Worm (Caenorhabditis elegans) whole organism, late embryonic: ENCODE measurements around the gene W04H10.5.

ENCODE experiments used
- C08G9.2 ChIP-seq: sonication (generic microtip); optimal IDR thresholded peaks from 2 replicates; lab custom pipeline; 2016; ENCODE audit warnings: mild to moderate bottlenecking, missing genetic modification characterization, moderate library complexity, missing compliant biosample characterization
- F13H6.1 ChIP-seq: sonication (generic microtip); optimal IDR thresholded peaks from 2 replicates; lab custom pipeline; 2016; ENCODE audit warnings: missing genetic modification characterization, missing compliant biosample characterization
- K02D7.2 ChIP-seq: sonication (generic microtip); optimal IDR thresholded peaks from 2 replicates; lab custom pipeline; 2017; ENCODE audit warnings: mild to moderate bottlenecking, missing genetic modification characterization, missing compliant biosample characterization
- Y22D7AL.16 ChIP-seq: sonication (generic microtip); optimal IDR thresholded peaks from 2 replicates; lab custom pipeline; 2016; ENCODE audit warnings: missing genetic modification characterization, missing compliant biosample characterization
- ceh-18 ChIP-seq: sonication (generic microtip); optimal IDR thresholded peaks from 2 replicates; lab custom pipeline; 2016; ENCODE audit warnings: missing genetic modification characterization, missing compliant biosample characterization
- ceh-2 ChIP-seq: sonication (generic microtip); optimal IDR thresholded peaks from 2 replicates; lab custom pipeline; 2016; ENCODE audit warnings: missing genotype, missing genetic modification characterization, missing compliant biosample characterization
- ceh-22 ChIP-seq: sonication (generic microtip); optimal IDR thresholded peaks from 2 replicates; lab custom pipeline; 2017; ENCODE audit warnings: missing biosample characterization, missing genetic modification characterization
- ceh-30 ChIP-seq: fragments of 150-350 bp; optimal IDR thresholded peaks from 2 replicates; lab custom pipeline; 2014; ENCODE audit warnings: missing biosample characterization, missing genetic modification characterization
- ceh-31 ChIP-seq: sonication (generic microtip); optimal IDR thresholded peaks from 2 replicates; lab custom pipeline; 2016; ENCODE audit warnings: missing genetic modification characterization, missing compliant biosample characterization
- ceh-34 ChIP-seq: sonication (generic microtip); optimal IDR thresholded peaks from 2 replicates; lab custom pipeline; 2016; ENCODE audit warnings: mild to moderate bottlenecking, missing genetic modification characterization, missing compliant biosample characterization
- ceh-6 ChIP-seq: fragments of 200-800 bp; sonication (Bioruptor generic); optimal IDR thresholded peaks from 2 replicates; lab custom pipeline; 2018; ENCODE audit warnings: mild to moderate bottlenecking, missing genetic modification characterization, missing compliant biosample characterization
- ceh-9 ChIP-seq: sonication (generic microtip); optimal IDR thresholded peaks from 2 replicates; lab custom pipeline; 2016; ENCODE audit warnings: mild to moderate bottlenecking, missing genetic modification characterization, inconsistent platforms, missing compliant biosample characterization
- che-1 ChIP-seq: sonication (generic microtip); optimal IDR thresholded peaks from 2 replicates; lab custom pipeline; 2016; ENCODE audit warnings: mild to moderate bottlenecking, missing genetic modification characterization, missing compliant biosample characterization
- elt-4 ChIP-seq: sonication (generic microtip); optimal IDR thresholded peaks from 2 replicates; lab custom pipeline; 2016; ENCODE audit warnings: missing genetic modification characterization, missing compliant biosample characterization
- ets-4 ChIP-seq: sonication (generic microtip); optimal IDR thresholded peaks from 2 replicates; lab custom pipeline; 2016; ENCODE audit warnings: missing genetic modification characterization, missing compliant biosample characterization
- fax-1 ChIP-seq: sonication (generic microtip); optimal IDR thresholded peaks from 2 replicates; lab custom pipeline; 2016; ENCODE audit warnings: missing genotype, missing genetic modification characterization, missing compliant biosample characterization
- fkh-10 ChIP-seq: fragments of 150-350 bp; optimal IDR thresholded peaks from 2 replicates; lab custom pipeline; 2014; ENCODE audit warnings: missing biosample characterization, missing genetic modification reagents, missing genetic modification characterization
- gmeb-2 ChIP-seq: sonication (generic microtip); optimal IDR thresholded peaks from 2 replicates; lab custom pipeline; 2016; ENCODE audit warnings: missing genetic modification characterization, inconsistent platforms, missing compliant biosample characterization
- hlh-13 ChIP-seq: fragments of 200-800 bp; sonication (Bioruptor generic); optimal IDR thresholded peaks from 2 replicates; lab custom pipeline; 2018; ENCODE audit warnings: mild to moderate bottlenecking, missing genetic modification characterization, missing compliant biosample characterization
- hlh-30 ChIP-seq: sonication (generic microtip); optimal IDR thresholded peaks from 2 replicates; lab custom pipeline; 2017; ENCODE audit warnings: antibody characterized with exemption, missing genetic modification characterization, missing compliant biosample characterization; ENCODE audit not compliant: insufficient read depth
- hlh-8 ChIP-seq: sonication (generic microtip); optimal IDR thresholded peaks from 2 replicates; lab custom pipeline; 2016; ENCODE audit warnings: missing genotype, missing genetic modification characterization, missing compliant biosample characterization
- lim-6 ChIP-seq: sonication (generic microtip); optimal IDR thresholded peaks from 2 replicates; lab custom pipeline; 2016; ENCODE audit warnings: missing genetic modification characterization, missing compliant biosample characterization
- lin-11 ChIP-seq: fragments of 200-800 bp; sonication (Bioruptor generic); optimal IDR thresholded peaks from 2 replicates; lab custom pipeline; 2018; ENCODE audit warnings: mild to moderate bottlenecking, missing genetic modification characterization, missing compliant biosample characterization
- madf-2 ChIP-seq: sonication (generic microtip); optimal IDR thresholded peaks from 2 replicates; lab custom pipeline; 2017; ENCODE audit warnings: missing genetic modification characterization, missing compliant biosample characterization
- mec-3 ChIP-seq: sonication (generic microtip); optimal IDR thresholded peaks from 2 replicates; lab custom pipeline; 2016; ENCODE audit warnings: borderline replicate concordance, missing genetic modification characterization, missing compliant biosample characterization
- nfya-1 ChIP-seq: sonication (generic microtip); optimal IDR thresholded peaks from 2 replicates; lab custom pipeline; 2017; ENCODE audit warnings: missing genetic modification characterization, mild to moderate bottlenecking, missing compliant biosample characterization, antibody characterized with exemption, moderate library complexity
- nhr-232 ChIP-seq: sonication (generic microtip); optimal IDR thresholded peaks from 2 replicates; lab custom pipeline; 2016; ENCODE audit warnings: missing genetic modification characterization, missing compliant biosample characterization
- npax-4 ChIP-seq: sonication (generic microtip); optimal IDR thresholded peaks from 2 replicates; lab custom pipeline; 2016; ENCODE audit warnings: missing genetic modification characterization, missing compliant biosample characterization
- odd-2 ChIP-seq: sonication (generic microtip); optimal IDR thresholded peaks from 2 replicates; lab custom pipeline; 2017; ENCODE audit warnings: antibody characterized with exemption, mild to moderate bottlenecking, missing genetic modification characterization, missing compliant biosample characterization
- pag-3 ChIP-seq: sonication (generic microtip); optimal IDR thresholded peaks from 2 replicates; lab custom pipeline; 2016; ENCODE audit warnings: missing compliant biosample characterization, missing genetic modification characterization, borderline replicate concordance
- pat-9 ChIP-seq: fragments of 200-800 bp; sonication (Bioruptor generic); optimal IDR thresholded peaks from 2 replicates; lab custom pipeline; 2018; ENCODE audit warnings: mild to moderate bottlenecking, missing genetic modification characterization, moderate library complexity, missing compliant biosample characterization
- pax-1 ChIP-seq: fragments of 150-350 bp; optimal IDR thresholded peaks from 2 replicates; lab custom pipeline; 2014; ENCODE audit warnings: missing biosample characterization, missing genetic modification characterization
- pha-2 ChIP-seq: sonication (generic microtip); optimal IDR thresholded peaks from 2 replicates; lab custom pipeline; 2017; ENCODE audit warnings: mild to moderate bottlenecking, missing genetic modification characterization, missing compliant biosample characterization
- pha-4 ChIP-seq: fragments of 150-350 bp; optimal IDR thresholded peaks from 2 replicates; lab custom pipeline; 2018; ENCODE audit warnings: missing biosample characterization, missing genetic modification reagents, missing genetic modification characterization
- pqm-1 ChIP-seq: sonication (generic microtip); optimal IDR thresholded peaks from 2 replicates; lab custom pipeline; 2016; ENCODE audit warnings: missing genetic modification characterization, missing compliant biosample characterization
- ref-2 ChIP-seq: sonication (generic microtip); optimal IDR thresholded peaks from 2 replicates; lab custom pipeline; 2016; ENCODE audit warnings: missing genetic modification characterization, missing compliant biosample characterization
- rnt-1 ChIP-seq: sonication (generic microtip); optimal IDR thresholded peaks from 2 replicates; lab custom pipeline; 2016; ENCODE audit warnings: missing genetic modification characterization, missing compliant biosample characterization
- sdc-2 ChIP-seq: sonication (generic microtip); optimal IDR thresholded peaks from 2 replicates; lab custom pipeline; 2016; ENCODE audit warnings: missing genotype, missing genetic modification characterization, missing compliant biosample characterization
- sox-2 ChIP-seq: fragments of 200-800 bp; sonication (Bioruptor generic); IDR thresholded peaks from 2 replicates; pipeline ENCODE4 v1.3.6; 2022; ENCODE audit warnings: missing genetic modification reagents, missing genetic modification characterization, missing compliant biosample characterization
- syd-9 ChIP-seq: sonication (generic microtip); optimal IDR thresholded peaks from 2 replicates; lab custom pipeline; 2016; ENCODE audit warnings: mild to moderate bottlenecking, missing genetic modification characterization, moderate library complexity, missing compliant biosample characterization
- ttx-3 ChIP-seq: sonication (generic microtip); optimal IDR thresholded peaks from 2 replicates; lab custom pipeline; 2016; ENCODE audit warnings: missing genetic modification reagents, missing genetic modification characterization, missing compliant biosample characterization
- unc-3 ChIP-seq, 2 experiments: fragments of 200-800 bp in 1 of 2; sonication (Bioruptor generic) in 1 of 2; sonication (generic microtip) in 1 of 2; conservative IDR thresholded peaks in 1 of 2; optimal IDR thresholded peaks in 1 of 2; 2 replicates each; pipeline versions ENCODE4 v1.3.6 to Lab custom; 2016 to 2022; ENCODE audit warnings: missing compliant biosample characterization in 2 of 2, missing genetic modification characterization in 2 of 2, missing genetic modification reagents in 1 of 2
- unc-42 ChIP-seq: sonication (generic microtip); optimal IDR thresholded peaks from 2 replicates; lab custom pipeline; 2016; ENCODE audit warnings: missing genotype, missing genetic modification characterization, missing compliant biosample characterization
- unc-55 ChIP-seq: sonication (generic microtip); optimal IDR thresholded peaks from 2 replicates; lab custom pipeline; 2017; ENCODE audit warnings: missing biosample characterization, missing genetic modification reagents, missing genetic modification characterization
- zip-5 ChIP-seq: sonication (generic microtip); optimal IDR thresholded peaks from 2 replicates; lab custom pipeline; 2016; ENCODE audit warnings: missing genetic modification characterization, missing compliant biosample characterization
- ztf-16 ChIP-seq: sonication (generic microtip); optimal IDR thresholded peaks from 2 replicates; lab custom pipeline; 2017; ENCODE audit warnings: missing genetic modification characterization, missing compliant biosample characterization

Gene W04H10.5

ce11 chrII:621141-621540, 15.0 kb downstream of the W04H10.5 start:
- TF ChIP-seq nfya-1 (tag; lab: Kevin White, UChicago) (no peak), ceh-31 (tag; lab: Kevin White, UChicago) (no peak), ref-2 (tag; lab: Kevin White, UChicago) (no peak), zip-5 (tag; lab: Kevin White, UChicago) (no peak), hlh-13 (no peak), ztf-16 (tag; lab: Kevin White, UChicago) (no peak), C08G9.2 (tag; lab: Kevin White, UChicago) (no peak), fax-1 (tag; lab: Kevin White, UChicago) (no peak), unc-42 (no peak), F13H6.1 (tag; lab: Kevin White, UChicago) (no peak)

ce11 chrII:622478-622877, 16.3 kb downstream of the W04H10.5 start:
- TF ChIP-seq nfya-1 (tag; lab: Kevin White, UChicago) (peak; percentile 45), pax-1 (tag; lab: Kevin White, UChicago) (no peak), rnt-1 (tag; lab: Kevin White, UChicago) (no peak), ceh-31 (tag; lab: Kevin White, UChicago) (peak; percentile 26), ceh-34 (tag; lab: Kevin White, UChicago) (peak; percentile 53), ceh-2 (tag; lab: Kevin White, UChicago) (no peak), unc-55 (peak; percentile 26), npax-4 (tag; lab: Kevin White, UChicago) (no peak), nhr-232 (tag; lab: Kevin White, UChicago) (no peak)

- TF ChIP-seq ceh-18 = no peak
- TF ChIP-seq pqm-1 (tag; lab: Kevin White, UChicago) = no peak
- TF ChIP-seq ets-4 = no peak
- no peak for TF ChIP-seq gmeb-2
- no peak for TF ChIP-seq rnt-1 (tag; lab: Kevin White, UChicago)
- TF ChIP-seq hlh-8 = no peak
- no peak for TF ChIP-seq nfya-1 (tag; lab: Kevin White, UChicago)
- no peak for TF ChIP-seq ceh-31 (tag; lab: Kevin White, UChicago)
These were observed 18.3 kb downstream of the W04H10.5 start, which contains the start of gene T04B8.5 for ce11 chrII:624443-624842. Gene T04B8.5, minus strand, starts transcription at chrII:624543.

ce11 chrII:625926-626325, 19.8 kb downstream of the W04H10.5 start:
- TF ChIP-seq che-1 (no peak), ceh-9 (tag; lab: Kevin White, UChicago) (no peak), pat-9 (tag; lab: Kevin White, UChicago) (no peak), lin-11 (tag; lab: Kevin White, UChicago) (no peak), ceh-22 (tag; lab: Kevin White, UChicago) (no peak), rnt-1 (tag; lab: Kevin White, UChicago) (no peak), ref-2 (tag; lab: Kevin White, UChicago) (no peak), sox-2 (GFP tag; lab: Robert Waterston, UW) (no peak), unc-3 (GFP tag; conservative IDR thresholded peaks at IDR 0.05; lab: Robert Waterston, UW) (no peak), unc-3 (tag; optimal IDR thresholded peaks at IDR 0.05; lab: Kevin White, UChicago) (no peak), nfya-1 (tag; lab: Kevin White, UChicago) (peak; percentile 62), lim-6 (no peak), mec-3 (tag; lab: Kevin White, UChicago) (no peak), madf-2 (tag; lab: Kevin White, UChicago) (no peak), F13H6.1 (tag; lab: Kevin White, UChicago) (peak; percentile 4), ceh-30 (no peak), syd-9 (tag; lab: Kevin White, UChicago) (no peak), ceh-34 (tag; lab: Kevin White, UChicago) (peak; percentile 27), ceh-2 (tag; lab: Kevin White, UChicago) (peak; percentile 2), ceh-6 (no peak), pha-2 (tag; lab: Kevin White, UChicago) (no peak), sdc-2 (tag; lab: Kevin White, UChicago) (no peak), unc-42 (peak; percentile 12), ceh-31 (tag; lab: Kevin White, UChicago) (peak; percentile 61), odd-2 (tag; lab: Kevin White, UChicago) (no peak), K02D7.2 (tag; lab: Kevin White, UChicago) (no peak), pag-3 (no peak), hlh-30 (tag; lab: Kevin White, UChicago) (peak; percentile 18), Y22D7AL.16 (no peak), zip-5 (tag; lab: Kevin White, UChicago) (no peak), pha-4 (tag; lab: Kevin White, UChicago) (no peak), ttx-3 (tag; lab: Kevin White, UChicago) (no peak), fkh-10 (GFP tag; lab: Kevin White, UChicago) (no peak), elt-4 (tag; lab: Kevin White, UChicago) (no peak)
